Fruit fly (Drosophila melanogaster) whole organism, embryonic: ENCODE data around the gene CG7231.
A peak's percentile ranks its signal among the peaks of the same experiment; 100 is the strongest.

Source experiments
- CG10209 ChIP-seq: fragments of 200-800 bp; sonication (Bioruptor generic); optimal IDR thresholded peaks from 3 replicates; lab custom pipeline; 2017; ENCODE audit warnings: missing biosample characterization, mild to moderate bottlenecking, missing genetic modification characterization, missing genetic modification reagents
- CG10654 ChIP-seq: fragments of 200-800 bp; sonication (Bioruptor generic); optimal IDR thresholded peaks from 2 replicates; lab custom pipeline; 2016; ENCODE audit warnings: missing biosample characterization, missing genetic modification characterization
- CG10979 ChIP-seq: fragments of 200-800 bp; sonication (Bioruptor generic); optimal IDR thresholded peaks from 2 replicates; lab custom pipeline; 2018; ENCODE audit warnings: missing biosample characterization, mild to moderate bottlenecking, missing genetic modification characterization, moderate library complexity
- CG11085 ChIP-seq: fragments of 200-800 bp; sonication (Bioruptor generic); IDR thresholded peaks from 2 replicates; pipeline ENCODE4 v1.3.6; 2022; ENCODE audit warnings: missing biosample characterization, missing genetic modification characterization
- CG12299 ChIP-seq: fragments of 200-800 bp; sonication (Bioruptor generic); optimal IDR thresholded peaks from 2 replicates; lab custom pipeline; 2018; ENCODE audit warnings: missing biosample characterization, mild to moderate bottlenecking, missing genetic modification characterization
- CG14860 ChIP-seq: fragments of 200-800 bp; sonication (Bioruptor generic); IDR thresholded peaks from 3 replicates; pipeline ENCODE4 v1.3.6; 2022; ENCODE audit warnings: missing biosample characterization, missing genetic modification characterization; ENCODE audit not compliant: partially characterized antibody
- CG15269 ChIP-seq: fragments of 200-800 bp; sonication (Bioruptor generic); optimal IDR thresholded peaks from 2 replicates; lab custom pipeline; 2018; ENCODE audit warnings: missing biosample characterization, mild to moderate bottlenecking, missing genetic modification characterization, moderate library complexity
- CG15601 ChIP-seq: fragments of 200-800 bp; sonication (Bioruptor generic); optimal IDR thresholded peaks from 3 replicates; lab custom pipeline; 2019; ENCODE audit warnings: missing biosample characterization, mild to moderate bottlenecking, missing genetic modification characterization, moderate library complexity
- CG16779 ChIP-seq: fragments of 200-800 bp; sonication (Bioruptor generic); IDR thresholded peaks from 2 replicates; pipeline ENCODE4 v1.3.6; 2022; ENCODE audit warnings: missing biosample characterization, missing genetic modification characterization
- CG17568 ChIP-seq: fragments of 200-800 bp; sonication (Bioruptor generic); optimal IDR thresholded peaks from 2 replicates; lab custom pipeline; 2018; ENCODE audit warnings: missing biosample characterization, mild to moderate bottlenecking, missing genetic modification characterization, moderate library complexity
- CG17802 ChIP-seq: fragments of 200-800 bp; sonication (Bioruptor generic); optimal IDR thresholded peaks from 2 replicates; lab custom pipeline; 2018; ENCODE audit warnings: missing biosample characterization, mild to moderate bottlenecking, missing genetic modification characterization, moderate library complexity
- CG18599 ChIP-seq: fragments of 200-800 bp; sonication (Bioruptor generic); optimal IDR thresholded peaks from 3 replicates; lab custom pipeline; 2017; ENCODE audit warnings: missing biosample characterization, missing genetic modification characterization, mild to moderate bottlenecking, moderate library complexity, missing genetic modification reagents
- CG2678 ChIP-seq: fragments of 200-800 bp; sonication (Bioruptor generic); optimal IDR thresholded peaks from 3 replicates; lab custom pipeline; 2019; ENCODE audit warnings: missing biosample characterization, mild to moderate bottlenecking, missing genetic modification characterization, moderate library complexity
- CG31365 ChIP-seq: fragments of 200-800 bp; sonication (Bioruptor generic); optimal IDR thresholded peaks from 2 replicates; lab custom pipeline; 2018; ENCODE audit warnings: missing biosample characterization, mild to moderate bottlenecking, missing genetic modification characterization
- CG34224 ChIP-seq: fragments of 200-800 bp; sonication (Bioruptor generic); IDR thresholded peaks from 3 replicates; pipeline ENCODE4 v1.3.6; 2022; ENCODE audit warnings: missing biosample characterization, missing genetic modification characterization; ENCODE audit not compliant: partially characterized antibody
- CG42726 ChIP-seq: fragments of 200-800 bp; sonication (Bioruptor generic); IDR thresholded peaks from 2 replicates; pipeline ENCODE4 v1.3.6; 2022; ENCODE audit warnings: missing biosample characterization, missing genetic modification characterization; ENCODE audit not compliant: partially characterized antibody
- CG4854 ChIP-seq: fragments of 200-800 bp; sonication (Bioruptor generic); optimal IDR thresholded peaks from 2 replicates; lab custom pipeline; 2016; ENCODE audit warnings: missing biosample characterization, missing genetic modification characterization, inconsistent platforms
- CG6791 ChIP-seq: fragments of 200-800 bp; sonication (Bioruptor generic); IDR thresholded peaks from 3 replicates; pipeline ENCODE4 v1.3.6; 2022; ENCODE audit warnings: missing biosample characterization, missing genetic modification characterization; ENCODE audit not compliant: partially characterized antibody
- CG8478 ChIP-seq: fragments of >200 bp; optimal IDR thresholded peaks from 2 replicates; lab custom pipeline; 2018
- CHES-1-like ChIP-seq: fragments of 200-800 bp; sonication (Bioruptor generic); optimal IDR thresholded peaks from 2 replicates; lab custom pipeline; 2016; ENCODE audit warnings: missing biosample characterization, missing genetic modification characterization
- D19A ChIP-seq: fragments of 200-800 bp; optimal IDR thresholded peaks from 3 replicates; lab custom pipeline; 2019; ENCODE audit warnings: missing biosample characterization, mild to moderate bottlenecking, missing genetic modification characterization, moderate library complexity
- Lim3 ChIP-seq: fragments of 200-800 bp; sonication (Bioruptor generic); IDR thresholded peaks from 2 replicates; pipeline ENCODE4 v1.3.6; 2022; ENCODE audit warnings: missing biosample characterization, missing genetic modification characterization
- MESR4 ChIP-seq: fragments of 200-800 bp; sonication (Bioruptor generic); optimal IDR thresholded peaks from 2 replicates; lab custom pipeline; 2018; ENCODE audit warnings: missing biosample characterization, mild to moderate bottlenecking, missing genetic modification characterization, moderate library complexity
- Max ChIP-seq: fragments of 200-800 bp; sonication (Bioruptor generic); optimal IDR thresholded peaks from 2 replicates; lab custom pipeline; 2016; ENCODE audit warnings: missing biosample characterization, mild to moderate bottlenecking, missing genetic modification characterization
- Med ChIP-seq: fragments of 200-800 bp; sonication (Bioruptor generic); peaks from one replicate; lab custom pipeline; 2016; ENCODE audit warnings: missing biosample characterization, missing genetic modification characterization, mild to moderate bottlenecking, inconsistent platforms, moderate library complexity
- NC2α ChIP-seq: fragments of 200-800 bp; sonication (Bioruptor generic); optimal IDR thresholded peaks from 2 replicates; lab custom pipeline; 2016; ENCODE audit warnings: missing biosample characterization, missing genetic modification characterization
- NfI ChIP-seq: fragments of 200-800 bp; sonication (Bioruptor generic); optimal IDR thresholded peaks from 3 replicates; lab custom pipeline; 2018; ENCODE audit warnings: missing biosample characterization, mild to moderate bottlenecking, missing genetic modification characterization, moderate library complexity
- Sry-β ChIP-seq: fragments of 200-800 bp; sonication (Bioruptor generic); optimal IDR thresholded peaks from 2 replicates; lab custom pipeline; 2018; ENCODE audit warnings: missing biosample characterization, mild to moderate bottlenecking, missing genetic modification characterization, moderate library complexity
- aop ChIP-seq: fragments of 200-800 bp; sonication (Bioruptor generic); IDR thresholded peaks from 2 replicates; pipeline ENCODE4 v1.3.6; 2022; ENCODE audit warnings: missing biosample characterization, missing genetic modification characterization
- az2 ChIP-seq: fragments of 200-800 bp; sonication (Bioruptor generic); optimal IDR thresholded peaks from 3 replicates; lab custom pipeline; 2016; ENCODE audit warnings: missing biosample characterization, missing genetic modification characterization
- caup ChIP-seq: fragments of 200-800 bp; sonication (Bioruptor generic); optimal IDR thresholded peaks from 3 replicates; lab custom pipeline; 2017; ENCODE audit warnings: missing biosample characterization, mild to moderate bottlenecking, missing genetic modification characterization, moderate library complexity; ENCODE audit not compliant: severe bottlenecking
- ftz-f1 ChIP-seq: fragments of 200-800 bp; sonication (Bioruptor generic); optimal IDR thresholded peaks from 2 replicates; lab custom pipeline; 2016; ENCODE audit warnings: missing biosample characterization, missing genetic modification characterization
- kah ChIP-seq: fragments of 200-800 bp; sonication (Bioruptor generic); optimal IDR thresholded peaks from 2 replicates; lab custom pipeline; 2018; ENCODE audit warnings: missing biosample characterization, mild to moderate bottlenecking, missing genetic modification characterization
- kni ChIP-seq: fragments of 200-800 bp; sonication (Bioruptor generic); optimal IDR thresholded peaks from 3 replicates; lab custom pipeline; 2017; ENCODE audit warnings: mild to moderate bottlenecking, missing biosample characterization, missing genetic modification reagents, missing genetic modification characterization
- lab ChIP-seq: fragments of 200-800 bp; sonication (Bioruptor generic); optimal IDR thresholded peaks from 3 replicates; lab custom pipeline; 2017; ENCODE audit warnings: missing biosample characterization, missing genetic modification characterization, mild to moderate bottlenecking, moderate library complexity, missing genetic modification reagents
- lbe ChIP-seq: fragments of 200-800 bp; sonication (Bioruptor generic); optimal IDR thresholded peaks from 2 replicates; lab custom pipeline; 2016; ENCODE audit warnings: missing biosample characterization, mild to moderate bottlenecking, missing genetic modification characterization
- lmd ChIP-seq: fragments of 200-800 bp; sonication (Bioruptor generic); IDR thresholded peaks from 2 replicates; pipeline ENCODE4 v1.3.6; 2022; ENCODE audit warnings: missing biosample characterization, missing genetic modification characterization
- nerfin-2 ChIP-seq: fragments of 200-800 bp; sonication (Bioruptor generic); IDR thresholded peaks from 2 replicates; pipeline ENCODE4 v1.3.6; 2022; ENCODE audit warnings: missing biosample characterization, missing genetic modification characterization; ENCODE audit not compliant: partially characterized antibody
- otp ChIP-seq: fragments of 200-800 bp; sonication (Bioruptor generic); IDR thresholded peaks from 3 replicates; pipeline ENCODE4, ENCODE4 v1.3.6; 2022; ENCODE audit warnings: missing biosample characterization, missing genetic modification characterization
- pan ChIP-seq, 4 experiments: fragments of >200 bp in 3 of 4; fragments of 200-800 bp in 1 of 4; sonication (Bioruptor generic) in 1 of 4; optimal IDR thresholded peaks in 3 of 4; IDR thresholded peaks in 1 of 4; 2 replicates each; pipeline versions ENCODE4 v1.3.6 to Lab custom; 2017 to 2022; ENCODE audit warnings: missing biosample characterization in 2 of 4, missing genetic modification characterization in 2 of 4, mixed read lengths in 1 of 4
- pho ChIP-seq: fragments of 200-800 bp; sonication (Bioruptor generic); optimal IDR thresholded peaks from 2 replicates; lab custom pipeline; 2016; ENCODE audit warnings: missing biosample characterization, missing genetic modification characterization
- pum ChIP-seq: fragments of 200-800 bp; sonication (Bioruptor generic); optimal IDR thresholded peaks from 2 replicates; lab custom pipeline; 2016; ENCODE audit warnings: missing biosample characterization, missing genetic modification characterization
- slbo ChIP-seq: fragments of 200-800 bp; sonication (Bioruptor generic); IDR thresholded peaks from 2 replicates; pipeline ENCODE4 v1.3.6; 2022; ENCODE audit warnings: missing biosample characterization, missing genetic modification characterization
- sug ChIP-seq: fragments of 200-800 bp; optimal IDR thresholded peaks from 2 replicates; lab custom pipeline; 2019; ENCODE audit warnings: missing biosample characterization, mild to moderate bottlenecking, missing genetic modification characterization, moderate library complexity
- trh ChIP-seq: fragments of 200-800 bp; sonication (Bioruptor generic); optimal IDR thresholded peaks from 2 replicates; lab custom pipeline; 2016; ENCODE audit warnings: missing biosample characterization, missing genetic modification characterization
- unc-4 ChIP-seq: fragments of 200-800 bp; sonication (Bioruptor generic); IDR thresholded peaks from 2 replicates; pipeline ENCODE4 v1.3.6; 2022; ENCODE audit warnings: missing biosample characterization, missing genetic modification characterization; ENCODE audit not compliant: partially characterized antibody
- zen2 ChIP-seq: fragments of 200-800 bp; sonication (Bioruptor generic); IDR thresholded peaks from 3 replicates; pipeline ENCODE4 v1.3.6; 2022; ENCODE audit warnings: missing biosample characterization, missing genetic modification characterization; ENCODE audit not compliant: partially characterized antibody

Gene CG7231

dm6 chr2L:8004072-8004471 lies 20.3 kb downstream of the CG7231 start, which contains the start of gene Wwox (continued):
- no peak for TF ChIP-seq CG17802
- peak; percentile 69 for TF ChIP-seq unc-4 (GFP tag; lab: Robert Waterston, UW)
- peak; percentile 46; the same call in 1 of the 2 replicates for TF ChIP-seq nerfin-2 (GFP tag; lab: Robert Waterston, UW)
- TF ChIP-seq CG34224 (GFP tag; lab: Robert Waterston, UW): peak; percentile 83
- TF ChIP-seq CG15269 (tag; lab: Kevin White, UChicago): peak; percentile 32
- TF ChIP-seq CG17568 (GFP tag; lab: Kevin White, UChicago): no peak
- TF ChIP-seq CG15601 (tag; lab: Kevin White, UChicago): no peak

- TF ChIP-seq lmd (GFP tag; lab: Robert Waterston, UW) (no peak), CG2678 (tag; lab: Kevin White, UChicago) (peak; percentile 20), kah (no peak), CG12299 (tag; lab: Kevin White, UChicago) (no peak), CG4854 (GFP tag; lab: Kevin White, UChicago) (no peak), pum (GFP tag; lab: Kevin White, UChicago) (no peak), CG6791 (GFP tag; lab: Robert Waterston, UW) (0 out of 3 replicates have a peak, but pooled peaks have one; percentile 36), Lim3 (no peak), slbo (GFP tag; lab: Robert Waterston, UW) (peak; percentile 27; the same call in 1 of the 2 replicates), zen2 (GFP tag; lab: Robert Waterston, UW) (no peak), CG15601 (tag; lab: Kevin White, UChicago) (no peak), CG14860 (GFP tag; lab: Robert Waterston, UW) (no peak), CG16779 (no peak), kni (GFP tag; lab: Kevin White, UChicago) (no peak), NC2α (GFP tag; lab: Kevin White, UChicago) (no peak), pho (GFP tag; lab: Kevin White, UChicago) (no peak), CG10209 (GFP tag; lab: Kevin White, UChicago) (no peak), lbe (GFP tag; lab: Kevin White, UChicago) (peak; percentile 39), aop (GFP tag; lab: Robert Waterston, UW) (no peak), sug (tag; lab: Kevin White, UChicago) (no peak), NfI (GFP tag; lab: Kevin White, UChicago) (no peak), CG42726 (no peak), lab (GFP tag; lab: Kevin White, UChicago) (peak; percentile 17), otp (GFP tag; lab: Robert Waterston, UW) (no peak), ftz-f1 (GFP tag; lab: Kevin White, UChicago) (no peak), CG18599 (GFP tag; lab: Kevin White, UChicago) (peak; percentile 21), CG31365 (tag; lab: Kevin White, UChicago) (no peak), pan (optimal IDR thresholded peaks at IDR 0.05; lab: Kevin White, UChicago) (no peak), pan (GFP tag; optimal IDR thresholded peaks at IDR 0.05 in 1 of 2, IDR thresholded peaks at IDR 0.05 in 1 of 2) (peak in 1 of 2 experiments; percentile 12), caup (GFP tag; lab: Kevin White, UChicago) (no peak), Sry-β (no peak), CG8478 (lab: Kevin White, UChicago) (no peak), CG10979 (tag; lab: Kevin White, UChicago) (no peak), D19A (tag; lab: Kevin White, UChicago) (no peak), CG10654 (GFP tag; lab: Kevin White, UChicago) (no peak), Max (GFP tag; lab: Kevin White, UChicago) (no peak), Med (GFP tag; lab: Kevin White, UChicago) (peak; percentile 46), CG11085 (no peak), CHES-1-like (GFP tag; lab: Kevin White, UChicago) (no peak), MESR4 (GFP tag; lab: Kevin White, UChicago) (no peak), az2 (GFP tag; lab: Kevin White, UChicago) (no peak), trh (GFP tag; lab: Kevin White, UChicago) (no peak)
Measured at dm6 chr2L:8006038-8006437, 22.3 kb downstream of the CG7231 start.
